Worm (Caenorhabditis elegans): ENCODE measurements around the gene acp-5.

acp-5 gene

DNA sequence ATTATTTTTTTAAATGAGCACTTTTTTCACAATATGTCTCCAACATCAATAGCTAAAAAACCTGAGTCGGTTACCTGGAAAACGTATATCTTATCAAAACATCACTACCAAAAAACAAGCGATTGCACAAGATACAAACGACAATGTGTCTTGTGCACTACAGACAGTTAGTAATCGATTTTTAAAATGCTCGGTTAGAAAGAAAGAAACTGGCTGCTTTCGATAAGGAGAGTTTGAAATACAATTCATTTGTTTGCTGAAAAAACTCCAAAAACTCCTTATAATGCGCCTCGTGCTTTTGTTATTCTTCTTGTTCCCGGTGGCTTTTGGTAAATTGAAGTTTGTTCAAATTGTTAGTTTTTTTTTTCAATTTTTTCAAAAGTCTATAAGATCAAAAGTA, at the start of gene acp-5:
Gene acp-5, plus strand, starts transcription at position 261 of the 400 bp plus-strand sequence.
- TF ChIP-seq Y55F3AM.14 (GFP tag; optimal IDR thresholded peaks at IDR 0.05) (no peak), F13H6.1 (tag; optimal IDR thresholded peaks at IDR 0.05) (no peak), fos-1 (tag; optimal IDR thresholded peaks at IDR 0.05) (peak; percentile 10), nhr-25 (tag; optimal IDR thresholded peaks at IDR 0.05) (no peak), gmeb-1 (tag; optimal IDR thresholded peaks at IDR 0.05) (no peak), unc-55 (GFP tag; optimal IDR thresholded peaks at IDR 0.05) (no peak)

DNA sequence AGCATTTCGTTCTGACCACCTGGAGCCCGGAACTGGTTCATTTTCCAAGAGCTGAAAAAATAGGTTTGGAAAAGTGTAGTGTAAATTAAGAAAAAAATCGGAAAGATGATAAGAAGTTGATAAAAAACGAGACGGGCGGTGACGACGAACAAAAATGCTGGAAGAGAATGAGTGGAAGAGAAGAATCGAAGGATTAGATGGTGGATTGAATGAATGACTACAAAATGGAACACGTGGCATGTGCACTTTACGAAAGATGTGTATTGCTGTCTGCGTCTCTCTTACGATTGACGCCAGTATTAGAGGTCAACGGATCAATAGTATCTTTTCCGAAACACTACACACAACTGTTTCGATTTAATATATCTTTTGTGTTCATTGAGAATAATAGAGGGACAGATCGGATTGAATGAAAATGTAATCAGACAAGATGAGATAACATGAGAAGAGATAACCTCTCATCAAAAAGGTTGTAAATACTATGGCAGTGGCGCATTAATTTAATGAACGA, 48.5 kb upstream of the acp-5 start, which contains the start of gene sft-4:
Gene sft-4, minus strand, starts transcription at position 51 of the 511 bp plus-strand sequence.
- TF ChIP-seq ama-1 (optimal IDR thresholded peaks at IDR 0.05) = no peak
- peak; percentile 2 for TF ChIP-seq nhr-25 (tag; optimal IDR thresholded peaks at IDR 0.05)
- no peak for TF ChIP-seq unc-55 (GFP tag; optimal IDR thresholded peaks at IDR 0.05)
- no peak for TF ChIP-seq R02D3.7 (tag; optimal IDR thresholded peaks at IDR 0.05)
- peak; percentile 92 for TF ChIP-seq crh-2 (tag; optimal IDR thresholded peaks at IDR 0.05)
- peak; percentile 1 for TF ChIP-seq gmeb-1 (tag; optimal IDR thresholded peaks at IDR 0.05)
- TF ChIP-seq peb-1 (tag; optimal IDR thresholded peaks at IDR 0.05) = no peak
- no peak for TF ChIP-seq Y55F3AM.14 (GFP tag; optimal IDR thresholded peaks at IDR 0.05)
- TF ChIP-seq nhr-237 (tag; optimal IDR thresholded peaks at IDR 0.05) = no peak
- TF ChIP-seq sem-4 (tag; optimal IDR thresholded peaks at IDR 0.05) = no peak
- TF ChIP-seq lsy-2 (tag; optimal IDR thresholded peaks at IDR 0.05) = peak in 1 of 2 experiments; percentile 67
- TF ChIP-seq fos-1 (tag; optimal IDR thresholded peaks at IDR 0.05) = peak; percentile 40
- TF ChIP-seq blmp-1 (tag; optimal IDR thresholded peaks at IDR 0.05; ENCODE audit: insufficient read depth) = no peak
- TF ChIP-seq nhr-23 (tag; optimal IDR thresholded peaks at IDR 0.05) = no peak
- TF ChIP-seq nhr-77 (tag; optimal IDR thresholded peaks at IDR 0.05) = no peak
- no peak for TF ChIP-seq elt-1 (tag; optimal IDR thresholded peaks at IDR 0.05)
- TF ChIP-seq unc-39 (tag; optimal IDR thresholded peaks at IDR 0.05) = no peak
- TF ChIP-seq nhr-129 (tag; optimal IDR thresholded peaks at IDR 0.05) = peak; percentile 75
- no peak for TF ChIP-seq skn-1 (tag; optimal IDR thresholded peaks at IDR 0.05)
- no peak for TF ChIP-seq lin-39 (tag; optimal IDR thresholded peaks at IDR 0.05)
- no peak for TF ChIP-seq ztf-4 (tag; optimal IDR thresholded peaks at IDR 0.05)
- no peak for TF ChIP-seq egl-27 (tag; optimal IDR thresholded peaks at IDR 0.05)
- TF ChIP-seq ZK546.5 (tag; optimal IDR thresholded peaks at IDR 0.05) = no peak
- peak; percentile 58 for TF ChIP-seq C34F6.9 (tag; optimal IDR thresholded peaks at IDR 0.05)
- no peak for TF ChIP-seq ceh-16 (tag; optimal IDR thresholded peaks at IDR 0.05)
- TF ChIP-seq lin-11 (tag; optimal IDR thresholded peaks at IDR 0.05) = no peak
- TF ChIP-seq ztf-1 (GFP tag; conservative IDR thresholded peaks at IDR 0.05) = no peak
- TF ChIP-seq nhr-6 (tag; optimal IDR thresholded peaks at IDR 0.05) = peak; percentile 33
- TF ChIP-seq ceh-82 (tag; optimal IDR thresholded peaks at IDR 0.05) = no peak
- TF ChIP-seq zag-1 (tag; optimal IDR thresholded peaks at IDR 0.05) = no peak
- TF ChIP-seq mbf-1 (tag; optimal IDR thresholded peaks at IDR 0.05) = no peak
- peak; percentile 83 for TF ChIP-seq nhr-21 (tag; optimal IDR thresholded peaks at IDR 0.05)
- peak; percentile 25 for TF ChIP-seq lin-13 (GFP tag; optimal IDR thresholded peaks at IDR 0.05)
- TF ChIP-seq sma-9 (GFP tag; optimal IDR thresholded peaks at IDR 0.05) = peak; percentile 86
- TF ChIP-seq sma-9 (tag; optimal IDR thresholded peaks at IDR 0.05) = no peak
- no peak for TF ChIP-seq aly-2 (tag; optimal IDR thresholded peaks at IDR 0.05)
- TF ChIP-seq nhr-10 (tag; optimal IDR thresholded peaks at IDR 0.05) = no peak
- no peak for TF ChIP-seq dmd-4 (tag; optimal IDR thresholded peaks at IDR 0.05)
- TF ChIP-seq unc-62 (GFP tag; optimal IDR thresholded peaks at IDR 0.05) = no peak
- no peak for TF ChIP-seq elt-3 (tag; optimal IDR thresholded peaks at IDR 0.05)
- peak; percentile 35 for TF ChIP-seq sma-3 (GFP tag; optimal IDR thresholded peaks at IDR 0.05)
- TF ChIP-seq mdl-1 (tag; optimal IDR thresholded peaks at IDR 0.05) = peak; percentile 11 to 21
- peak; percentile 59 for TF ChIP-seq F13H6.1 (tag; optimal IDR thresholded peaks at IDR 0.05)
- TF ChIP-seq alr-1 (tag; optimal IDR thresholded peaks at IDR 0.05) = no peak

Measured in whole organism, L2 larva.